Worm (Caenorhabditis elegans): ENCODE data around the gene F38H4.5.

F38H4.5 gene

DNA sequence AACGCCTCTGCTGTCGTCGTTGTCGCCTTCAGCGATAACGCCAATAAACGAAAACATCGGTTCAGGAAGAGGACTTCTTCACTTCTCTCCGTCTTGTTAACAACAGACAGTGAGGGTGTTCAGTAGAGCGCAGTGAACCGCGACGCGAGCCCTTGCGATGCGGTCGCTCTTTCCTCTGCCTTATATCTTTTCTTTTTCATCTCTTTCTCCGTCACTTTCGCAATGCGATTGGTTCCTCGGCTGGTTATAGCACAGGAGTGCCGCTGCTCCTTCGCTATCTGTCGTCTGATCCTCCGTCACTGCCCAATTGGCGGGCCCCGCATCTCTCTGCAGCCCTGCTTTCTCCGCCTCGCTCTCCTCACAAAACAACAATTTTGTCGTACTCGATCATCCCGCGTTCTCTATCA, 5.2 kb downstream of the F38H4.5 start (continued):
- TF ChIP-seq ceh-40 (GFP tag; IDR thresholded peaks at IDR 0.05) (no peak), mxl-1 (tag; optimal IDR thresholded peaks at IDR 0.05) (no peak), ceh-91 (GFP tag; IDR thresholded peaks at IDR 0.05) (no peak), mes-4 (tag; optimal IDR thresholded peaks at IDR 0.05) (no peak), sdz-38 (tag; optimal IDR thresholded peaks at IDR 0.05) (no peak), F37B4.10 (GFP tag; IDR thresholded peaks at IDR 0.05) (no peak), zim-3 (tag; optimal IDR thresholded peaks at IDR 0.05) (peak; percentile 56), hsf-1 (GFP tag; IDR thresholded peaks at IDR 0.05) (no peak), efl-1 (GFP tag; optimal IDR thresholded peaks at IDR 0.05) (no peak), B0019.2 (GFP tag; conservative IDR thresholded peaks at IDR 0.05) (no peak), egl-18 (GFP tag; IDR thresholded peaks at IDR 0.05) (0 out of 2 replicates have a peak, but pooled peaks have one; percentile 25), hmg-1.2 (GFP tag; IDR thresholded peaks at IDR 0.05) (peak; percentile 56; the same call in 1 of the 2 replicates), ZK185.1 (tag; optimal IDR thresholded peaks at IDR 0.05; ENCODE audit: poor library complexity, severe bottlenecking) (no peak), ceh-27 (GFP tag; optimal IDR thresholded peaks at IDR 0.05) (peak; percentile 82), nhr-80 (tag; optimal IDR thresholded peaks at IDR 0.05) (peak; percentile 57), egrh-3 (GFP tag; IDR thresholded peaks at IDR 0.05) (peak; percentile 74), nhr-179 (tag; optimal IDR thresholded peaks at IDR 0.05) (no peak), snpc-1.1 (tag; optimal IDR thresholded peaks at IDR 0.05; ENCODE audit: insufficient read depth) (no peak), xnd-1 (tag; optimal IDR thresholded peaks at IDR 0.05) (no peak), K11D2.4 (GFP tag; IDR thresholded peaks at IDR 0.05) (peak; percentile 53), madf-8 (GFP tag; conservative IDR thresholded peaks at IDR 0.05) (no peak), ceh-79 (tag; optimal IDR thresholded peaks at IDR 0.05) (no peak), mel-28 (tag; optimal IDR thresholded peaks at IDR 0.05; ENCODE audit: borderline replicate concordance) (no peak), Y67H2A.10 (GFP tag; conservative IDR thresholded peaks at IDR 0.05) (no peak), ztf-22 (GFP tag; optimal IDR thresholded peaks at IDR 0.05) (no peak), lin-54 (GFP tag; optimal IDR thresholded peaks at IDR 0.05) (no peak), let-607 (tag; optimal IDR thresholded peaks at IDR 0.05) (no peak), ekl-4 (GFP tag; IDR thresholded peaks at IDR 0.05) (no peak), aptf-3 (GFP tag; IDR thresholded peaks at IDR 0.05) (no peak), hrde-1 (tag; optimal IDR thresholded peaks at IDR 0.05; ENCODE audit: borderline replicate concordance) (no peak), F52B5.7 (tag; optimal IDR thresholded peaks at IDR 0.05) (peak; percentile 5), ztf-6 (GFP tag; IDR thresholded peaks at IDR 0.05) (no peak), die-1 (tag; optimal IDR thresholded peaks at IDR 0.05) (no peak), hmg-20 (GFP tag; IDR thresholded peaks at IDR 0.05) (0 out of 2 replicates have a peak, but pooled peaks have one; percentile 20), mcd-1 (GFP tag; IDR thresholded peaks at IDR 0.05) (peak; percentile 78), ztf-18 (tag; optimal IDR thresholded peaks at IDR 0.05) (peak; percentile 41), pbrm-1 (GFP tag; IDR thresholded peaks at IDR 0.05) (0 out of 2 replicates have a peak, but pooled peaks have one; percentile 5), bed-1 (GFP tag; IDR thresholded peaks at IDR 0.05) (no peak), C17E4.6 (GFP tag; IDR thresholded peaks at IDR 0.05) (no peak), K12H6.12 (tag; optimal IDR thresholded peaks at IDR 0.05) (peak; percentile 86), Y53G8AR.9 (GFP tag; conservative IDR thresholded peaks at IDR 0.05) (0 out of 2 replicates have a peak, but pooled peaks have one; percentile 43), Y95B8A.8 (GFP tag; IDR thresholded peaks at IDR 0.05) (0 out of 2 replicates have a peak, but pooled peaks have one; percentile 26), fkh-3 (tag; optimal IDR thresholded peaks at IDR 0.05) (no peak), dpl-1 (GFP tag; optimal IDR thresholded peaks at IDR 0.05) (no peak), B0336.3 (GFP tag; IDR thresholded peaks at IDR 0.05) (peak; percentile 66), B0035.1 (tag; optimal IDR thresholded peaks at IDR 0.05) (no peak), ceh-100 (GFP tag; IDR thresholded peaks at IDR 0.05) (no peak), athp-1 (tag; optimal IDR thresholded peaks at IDR 0.05) (peak; percentile 20), hlh-26 (GFP tag; conservative IDR thresholded peaks at IDR 0.05) (no peak)

Measured in whole organism, young adult.